Worm (Caenorhabditis elegans) whole organism, L4 larva: ENCODE measurements around the gene micu-1.

Source experiments
- F10B5.3 ChIP-seq: sonication (generic microtip); optimal IDR thresholded peaks from 2 replicates; lab custom pipeline; 2016; ENCODE audit warnings: mild to moderate bottlenecking, missing genetic modification characterization, missing compliant biosample characterization
- F44E2.7 ChIP-seq: fragments of 200-800 bp; sonication (Bioruptor generic); IDR thresholded peaks from 2 replicates; pipeline ENCODE4 v2.1.2; 2022; ENCODE audit warnings: missing genetic modification characterization, missing compliant biosample characterization
- F49E8.2 ChIP-seq: sonication (generic microtip); optimal IDR thresholded peaks from 2 replicates; lab custom pipeline; 2016; ENCODE audit warnings: missing compliant biosample characterization, mild to moderate bottlenecking, missing genetic modification characterization, borderline replicate concordance
- T26A8.4 ChIP-seq: fragments of 200-800 bp; sonication (Bioruptor generic); IDR thresholded peaks from 2 replicates; pipeline ENCODE4 v1.3.6; 2022; ENCODE audit warnings: missing genetic modification characterization, missing compliant biosample characterization
- aha-1 ChIP-seq: fragments of 150-350 bp; peaks from one replicate; lab custom pipeline; 2014; ENCODE audit warnings: missing biosample characterization, missing genetic modification characterization
- ceh-20 ChIP-seq: fragments of 200-800 bp; sonication (Bioruptor generic); IDR thresholded peaks from 2 replicates; pipeline ENCODE4 v1.3.6; 2022; ENCODE audit warnings: missing genetic modification reagents, missing genetic modification characterization, missing compliant biosample characterization
- ceh-32 ChIP-seq: sonication (generic microtip); optimal IDR thresholded peaks from 2 replicates; lab custom pipeline; 2016; ENCODE audit warnings: mild to moderate bottlenecking, missing genetic modification characterization, missing compliant biosample characterization; ENCODE audit not compliant: poor library complexity
- ceh-44 ChIP-seq: fragments of 200-800 bp; sonication (Bioruptor generic); IDR thresholded peaks from 2 replicates; pipeline ENCODE4 v1.3.6; 2022; ENCODE audit warnings: missing genetic modification reagents, missing genetic modification characterization, missing compliant biosample characterization
- ces-1 ChIP-seq: fragments of 150-350 bp; sonication (generic microtip); optimal IDR thresholded peaks from 4 replicates; lab custom pipeline; 2014; ENCODE audit warnings: missing biosample characterization, missing genetic modification reagents, missing genetic modification characterization
- cey-2 ChIP-seq: sonication (generic microtip); optimal IDR thresholded peaks from 3 replicates; lab custom pipeline; 2017; ENCODE audit warnings: missing genetic modification characterization, mild to moderate bottlenecking, missing compliant biosample characterization, antibody characterized with exemption, borderline replicate concordance; ENCODE audit not compliant: insufficient read depth
- daf-16 ChIP-seq, 3 experiments: sonication (generic microtip); optimal IDR thresholded peaks; 2 replicates each; lab custom pipeline; 2016 to 2017; ENCODE audit warnings: missing genetic modification characterization in 3 of 3, missing genetic modification reagents in 3 of 3, mild to moderate bottlenecking in 2 of 3, missing compliant biosample characterization in 2 of 3, missing biosample characterization in 1 of 3, moderate library complexity in 1 of 3
- dmd-6 ChIP-seq: fragments of 200-800 bp; sonication (Bioruptor generic); IDR thresholded peaks from 2 replicates; pipeline ENCODE4 v1.3.6; 2022; ENCODE audit warnings: missing genetic modification reagents, missing genetic modification characterization, missing compliant biosample characterization
- dmd-8 ChIP-seq: fragments of 200-800 bp; sonication (Bioruptor generic); IDR thresholded peaks from 2 replicates; pipeline ENCODE4 v1.3.6; 2022; ENCODE audit warnings: missing genetic modification characterization, missing compliant biosample characterization
- dmd-9 ChIP-seq: fragments of 200-800 bp; sonication (Bioruptor generic); IDR thresholded peaks from 2 replicates; pipeline ENCODE4 v1.3.6; 2022; ENCODE audit warnings: missing genetic modification reagents, missing genetic modification characterization, missing compliant biosample characterization
- dpl-1 ChIP-seq: fragments of 150-350 bp; optimal IDR thresholded peaks from 2 replicates; lab custom pipeline; 2014; ENCODE audit warnings: missing biosample characterization, missing genetic modification reagents, missing genetic modification characterization
- dve-1 ChIP-seq: sonication (generic microtip); optimal IDR thresholded peaks from 2 replicates; lab custom pipeline; 2017; ENCODE audit warnings: antibody characterized with exemption, mild to moderate bottlenecking, missing genetic modification characterization, missing compliant biosample characterization; ENCODE audit not compliant: insufficient read depth
- hlh-11 ChIP-seq: fragments of 200-800 bp; sonication (Bioruptor generic); optimal IDR thresholded peaks from 2 replicates; lab custom pipeline; 2018; ENCODE audit warnings: mild to moderate bottlenecking, missing genetic modification characterization, missing compliant biosample characterization
- hlh-30 ChIP-seq: sonication (generic microtip); optimal IDR thresholded peaks from 2 replicates; lab custom pipeline; 2017; ENCODE audit warnings: antibody characterized with exemption, mild to moderate bottlenecking, missing genetic modification characterization, missing compliant biosample characterization; ENCODE audit not compliant: insufficient read depth
- jun-1 ChIP-seq: fragments of 150-350 bp; optimal IDR thresholded peaks from 2 replicates; lab custom pipeline; 2014; ENCODE audit warnings: missing biosample characterization, missing genetic modification reagents, missing genetic modification characterization
- lim-7 ChIP-seq: fragments of 200-800 bp; sonication (Bioruptor generic); IDR thresholded peaks from 2 replicates; pipeline ENCODE4 v1.3.6; 2022; ENCODE audit warnings: missing genetic modification characterization, missing compliant biosample characterization
- lin-13 ChIP-seq: fragments of 150-350 bp; optimal IDR thresholded peaks from 2 replicates; lab custom pipeline; 2014; ENCODE audit warnings: missing biosample characterization, missing genetic modification reagents, missing genetic modification characterization
- lin-39 ChIP-seq: fragments of 150-350 bp; optimal IDR thresholded peaks from 2 replicates; lab custom pipeline; 2014; ENCODE audit warnings: missing biosample characterization, missing genetic modification reagents, missing genetic modification characterization
- lir-3 ChIP-seq: sonication (generic microtip); optimal IDR thresholded peaks from 2 replicates; lab custom pipeline; 2016; ENCODE audit warnings: mild to moderate bottlenecking, missing genetic modification characterization, missing compliant biosample characterization
- madf-5 ChIP-seq, 2 experiments: fragments of 200-800 bp; sonication (Bioruptor generic); IDR thresholded peaks; 2 replicates each; pipeline ENCODE4 v1.3.6; 2022; ENCODE audit warnings: missing compliant biosample characterization in 2 of 2, missing genetic modification characterization in 2 of 2
- madf-9 ChIP-seq: fragments of 200-800 bp; sonication (Bioruptor generic); conservative IDR thresholded peaks from 2 replicates; pipeline ENCODE4 v1.3.6; 2022; ENCODE audit warnings: missing genetic modification reagents, missing genetic modification characterization, missing compliant biosample characterization
- mdl-1 ChIP-seq, 2 experiments: fragments of 150-350 bp in 1 of 2; sonication (generic microtip) in 1 of 2; optimal IDR thresholded peaks; 2 replicates each; lab custom pipeline; 2014 to 2017; ENCODE audit warnings: missing biosample characterization in 2 of 2, missing genetic modification characterization in 2 of 2
- mxl-2 ChIP-seq: fragments of 200-800 bp; sonication (Bioruptor generic); conservative IDR thresholded peaks from 2 replicates; pipeline ENCODE4 v1.3.6; 2022; ENCODE audit warnings: missing genetic modification reagents, missing genetic modification characterization, missing compliant biosample characterization
- mxl-3 ChIP-seq: fragments of 200-800 bp; sonication (Bioruptor generic); optimal IDR thresholded peaks from 2 replicates; lab custom pipeline; 2018; ENCODE audit warnings: mild to moderate bottlenecking, missing genetic modification characterization, missing compliant biosample characterization
- nhr-11 ChIP-seq: fragments of 150-350 bp; optimal IDR thresholded peaks from 2 replicates; lab custom pipeline; 2014; ENCODE audit warnings: missing biosample characterization, missing genetic modification characterization
- nhr-28 ChIP-seq: fragments of 150-350 bp; optimal IDR thresholded peaks from 2 replicates; lab custom pipeline; 2014; ENCODE audit warnings: missing biosample characterization, missing genetic modification characterization
- nhr-41 ChIP-seq: fragments of 200-800 bp; sonication (Bioruptor generic); IDR thresholded peaks from 2 replicates; pipeline ENCODE4 v1.3.6; 2022; ENCODE audit warnings: missing genetic modification reagents, missing genetic modification characterization, missing compliant biosample characterization
- nhr-6 ChIP-seq: fragments of 150-350 bp; optimal IDR thresholded peaks from 2 replicates; lab custom pipeline; 2014; ENCODE audit warnings: missing biosample characterization, missing genetic modification characterization
- nhr-77 ChIP-seq: fragments of 150-350 bp; optimal IDR thresholded peaks from 2 replicates; lab custom pipeline; 2014; ENCODE audit warnings: missing biosample characterization, missing genetic modification characterization
- pha-4 ChIP-seq, 2 experiments: fragments of 150-350 bp in 1 of 2; fragments of 200-800 bp in 1 of 2; sonication (Bioruptor generic) in 1 of 2; IDR thresholded peaks in 1 of 2; optimal IDR thresholded peaks in 1 of 2; 2 replicates each; pipeline versions ENCODE4 v1.3.6 to Lab custom; 2014 to 2022; ENCODE audit warnings: missing genetic modification characterization in 2 of 2, missing genetic modification reagents in 2 of 2, missing biosample characterization in 1 of 2, missing compliant biosample characterization in 1 of 2
- pqm-1 ChIP-seq: sonication (generic microtip); optimal IDR thresholded peaks from 2 replicates; lab custom pipeline; 2017; ENCODE audit warnings: missing biosample characterization, missing genetic modification characterization
- snpc-1.2 ChIP-seq: fragments of 200-800 bp; sonication (Bioruptor generic); IDR thresholded peaks from 2 replicates; pipeline ENCODE4 v1.3.6; 2022; ENCODE audit warnings: missing genetic modification reagents, missing genetic modification characterization, missing compliant biosample characterization
- spr-1 ChIP-seq: sonication (generic microtip); optimal IDR thresholded peaks from 2 replicates; lab custom pipeline; 2016; ENCODE audit warnings: mild to moderate bottlenecking, missing genetic modification characterization, missing compliant biosample characterization
- spr-3 ChIP-seq: fragments of 200-800 bp; sonication (Bioruptor generic); optimal IDR thresholded peaks from 2 replicates; lab custom pipeline; 2018; ENCODE audit warnings: mild to moderate bottlenecking, missing genetic modification characterization, missing compliant biosample characterization
- tag-97 ChIP-seq: fragments of 200-800 bp; sonication (Bioruptor generic); IDR thresholded peaks from 2 replicates; pipeline ENCODE4 v1.3.6; 2022; ENCODE audit warnings: missing genetic modification characterization, missing compliant biosample characterization
- unc-130 ChIP-seq: sonication (generic microtip); optimal IDR thresholded peaks from 2 replicates; lab custom pipeline; 2016; ENCODE audit warnings: missing genetic modification reagents, missing genetic modification characterization, missing compliant biosample characterization
- unc-62 ChIP-seq, 3 experiments: fragments of 150-350 bp in 1 of 3; sonication (generic microtip); optimal IDR thresholded peaks in 2 of 3; peaks in 1 of 3; 1 replicate in 1 of 3; 2 replicates in 2 of 3; lab custom pipeline; 2014 to 2017; ENCODE audit warnings: missing biosample characterization in 3 of 3, missing genetic modification characterization in 3 of 3, missing genetic modification reagents in 3 of 3, missing genotype in 1 of 3
- zfp-3 ChIP-seq: fragments of 200-800 bp; sonication (Bioruptor generic); conservative IDR thresholded peaks from 2 replicates; pipeline ENCODE4 v1.3.6; 2022; ENCODE audit warnings: missing genetic modification reagents, missing genetic modification characterization, missing compliant biosample characterization
- zip-2 ChIP-seq: fragments of 150-350 bp; optimal IDR thresholded peaks from 2 replicates; lab custom pipeline; 2014; ENCODE audit warnings: missing biosample characterization, missing genetic modification characterization
- ztf-11 ChIP-seq: fragments of 150-350 bp; optimal IDR thresholded peaks from 2 replicates; lab custom pipeline; 2014; ENCODE audit warnings: missing biosample characterization, missing genetic modification characterization

The micu-1 gene

ce11 chrIV:13334287-13334686 is 36.6 kb downstream of the micu-1 start (continued):
- TF ChIP-seq F10B5.3 (tag; lab: Kevin White, UChicago) (no peak), nhr-41 (GFP tag; lab: Robert Waterston, UW) (no peak), dpl-1 (no peak), zfp-3 (no peak)

ce11 chrIV:13342555-13342954 is 44.8 kb downstream of the micu-1 start, which contains the start of gene W02A2.5:
Gene W02A2.5, plus strand, starts transcription at chrIV:13342855.
- TF ChIP-seq unc-62 (GFP tag; optimal IDR thresholded peaks at IDR 0.05 in 1 of 2; lab: Kevin White, UChicago), result peak in 1 of 2 experiments; percentile 62
- TF ChIP-seq unc-62 (tag; optimal IDR thresholded peaks at IDR 0.05; lab: Kevin White, UChicago), result no peak
- no peak for TF ChIP-seq daf-16 (GFP tag; optimal IDR thresholded peaks at IDR 0.05; lab: Kevin White, UChicago)
- no peak for TF ChIP-seq daf-16 (tag; optimal IDR thresholded peaks at IDR 0.05; lab: Kevin White, UChicago)
- TF ChIP-seq, all 104 proteins: peak for 1

- TF ChIP-seq spr-1 (tag; lab: Kevin White, UChicago) (no peak), ces-1 (GFP tag; lab: Kevin White, UChicago) (no peak), dmd-8 (GFP tag; lab: Robert Waterston, UW) (no peak), dmd-9 (no peak), cey-2 (tag; lab: Kevin White, UChicago) (no peak), pha-4 (GFP tag; IDR thresholded peaks at IDR 0.05; lab: Robert Waterston, UW) (no peak), pha-4 (tag; optimal IDR thresholded peaks at IDR 0.05; lab: Kevin White, UChicago) (peak; percentile 90), unc-130 (GFP tag; lab: Kevin White, UChicago) (no peak), nhr-77 (tag; lab: Kevin White, UChicago) (no peak), tag-97 (GFP tag; lab: Robert Waterston, UW) (no peak), dve-1 (peak; percentile 72), aha-1 (tag; lab: Kevin White, UChicago) (peak; percentile 40), ztf-11 (tag; lab: Kevin White, UChicago) (no peak), snpc-1.2 (no peak), lin-39 (tag; lab: Kevin White, UChicago) (no peak), nhr-11 (tag; lab: Kevin White, UChicago) (no peak), hlh-11 (peak; percentile 39), dmd-6 (GFP tag; lab: Robert Waterston, UW) (peak; percentile 54), madf-9 (GFP tag; lab: Robert Waterston, UW) (no peak), zfp-3 (no peak), lim-7 (no peak), mxl-2 (no peak), madf-5 (GFP tag; IDR thresholded peaks at IDR 0.05; lab: Robert Waterston, UW) (no peak), mxl-3 (no peak), mdl-1 (tag; optimal IDR thresholded peaks at IDR 0.05; lab: Kevin White, UChicago) (no peak), F49E8.2 (tag; lab: Kevin White, UChicago) (no peak), T26A8.4 (GFP tag; lab: Robert Waterston, UW) (no peak), F44E2.7 (GFP tag; lab: Robert Waterston, UW) (no peak), ceh-44 (no peak), dpl-1 (no peak), pqm-1 (peak; percentile 35), daf-16 (GFP tag; optimal IDR thresholded peaks at IDR 0.05; lab: Kevin White, UChicago) (no peak), daf-16 (tag; optimal IDR thresholded peaks at IDR 0.05; lab: Kevin White, UChicago) (peak; percentile 40), nhr-6 (tag; lab: Kevin White, UChicago) (peak; percentile 76), hlh-30 (tag; lab: Kevin White, UChicago) (peak; percentile 34), lin-13 (GFP tag; lab: Kevin White, UChicago) (no peak), jun-1 (tag; lab: Kevin White, UChicago) (no peak), nhr-28 (tag; lab: Kevin White, UChicago) (peak; percentile 35), ceh-20 (GFP tag; lab: Robert Waterston, UW) (no peak), spr-3 (GFP tag; lab: Kevin White, UChicago) (no peak), lir-3 (tag; lab: Kevin White, UChicago) (no peak), unc-62 (GFP tag; optimal IDR thresholded peaks at IDR 0.05 in 1 of 2; lab: Kevin White, UChicago) (no peak), unc-62 (tag; optimal IDR thresholded peaks at IDR 0.05; lab: Kevin White, UChicago) (no peak), ceh-32 (tag; lab: Kevin White, UChicago) (no peak), zip-2 (tag; lab: Kevin White, UChicago) (no peak)
Observed at ce11 chrIV:13346078-13346477, 48.4 kb downstream of the micu-1 start.
